Fruit fly (Drosophila melanogaster): ENCODE measurements around the gene stol.
"Not testable (repeated sequence)": the region's sequence is repeated elsewhere in the genome, so short reads cannot be mapped to it uniquely, and the experiment has no call there.

DNA sequence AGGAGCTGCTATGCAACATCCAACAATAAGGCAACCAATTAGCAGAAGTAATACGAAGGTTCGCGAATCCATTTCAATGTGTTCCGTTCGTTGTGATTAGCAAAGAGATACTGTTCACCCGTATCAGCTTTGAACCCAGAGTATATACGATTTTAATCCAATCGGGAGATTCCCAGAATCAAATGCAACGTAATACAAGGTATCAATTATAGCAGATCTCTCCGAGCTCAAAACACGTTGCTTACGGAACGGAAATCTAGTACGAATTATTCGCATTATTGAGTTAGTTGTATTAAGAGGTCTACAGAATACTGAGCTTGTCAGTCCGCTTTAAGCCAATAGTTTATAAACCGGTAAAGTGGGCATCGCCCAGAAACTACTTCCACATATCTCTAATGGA, 58.7 kb downstream of the stol start, which contains the start of gene CG44141:
- TF ChIP-seq psq (optimal IDR thresholded peaks at IDR 0.05); pan (optimal IDR thresholded peaks at IDR 0.05); usp (GFP tag; optimal IDR thresholded peaks at IDR 0.05); Dll (optimal IDR thresholded peaks at IDR 0.05); CG8478 (optimal IDR thresholded peaks at IDR 0.05): not testable (repeated sequence)

Data from whole organism.